Worm (Caenorhabditis elegans) whole organism, dauer: ENCODE data around the gene fezf-1.
"Not testable (repeated sequence)": the region's sequence is repeated elsewhere in the genome, so short reads cannot be mapped to it uniquely, and the experiment has no call there.

Source experiments
- unc-62 ChIP-seq: sonication (generic microtip); optimal IDR thresholded peaks from 2 replicates; lab custom pipeline; 2017; ENCODE audit warnings: missing biosample characterization, missing genetic modification reagents, missing genetic modification characterization

Gene fezf-1

DNA sequence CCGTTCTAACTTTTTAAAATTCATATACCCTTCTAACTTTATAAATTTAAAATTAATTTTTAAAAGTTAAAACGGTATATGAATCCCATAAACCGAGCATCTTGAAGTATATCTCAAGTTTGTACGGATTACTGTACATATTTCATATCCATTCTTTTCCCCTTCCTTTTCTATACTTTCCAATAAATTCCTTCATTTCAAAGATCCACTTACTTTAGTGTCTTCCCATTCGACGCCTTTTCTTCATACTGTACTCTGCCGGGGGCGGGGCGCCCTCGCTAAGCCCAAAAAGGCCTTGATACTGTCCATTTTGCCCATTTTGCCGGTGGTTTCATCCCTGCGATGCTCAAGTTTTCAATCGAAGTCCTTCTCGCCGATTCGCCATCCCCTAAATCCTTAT is at the start of gene fezf-1:
fezf-1 (plus strand) TSS at position 301 of the 400 bp plus-strand sequence.
- TF ChIP-seq unc-62 (GFP tag; lab: Kevin White, UChicago), result no peak

DNA sequence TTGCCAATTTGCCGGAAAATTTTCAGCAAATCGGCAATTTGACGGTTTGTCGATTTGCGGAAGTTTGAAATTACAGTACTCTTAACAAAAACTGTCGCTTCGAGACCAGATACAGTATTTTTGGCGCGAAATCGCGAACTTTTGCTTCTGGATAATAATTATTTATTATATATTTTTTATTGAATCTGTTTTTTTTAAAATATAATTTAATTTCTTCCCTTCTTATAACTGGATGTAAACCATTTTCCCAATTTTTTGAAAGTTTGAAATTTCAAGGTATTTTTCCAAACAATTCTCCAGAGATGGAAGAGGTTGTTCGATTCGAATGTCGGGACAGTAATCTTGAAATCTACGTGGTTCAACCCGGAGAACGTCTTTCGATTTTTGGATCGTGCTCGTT is 43.7 kb upstream of the fezf-1 start, which contains the start of gene nol-9:
nol-9 (plus strand) TSS at position 301 of the 400 bp plus-strand sequence.
- no peak for TF ChIP-seq unc-62 (GFP tag; lab: Kevin White, UChicago)

DNA sequence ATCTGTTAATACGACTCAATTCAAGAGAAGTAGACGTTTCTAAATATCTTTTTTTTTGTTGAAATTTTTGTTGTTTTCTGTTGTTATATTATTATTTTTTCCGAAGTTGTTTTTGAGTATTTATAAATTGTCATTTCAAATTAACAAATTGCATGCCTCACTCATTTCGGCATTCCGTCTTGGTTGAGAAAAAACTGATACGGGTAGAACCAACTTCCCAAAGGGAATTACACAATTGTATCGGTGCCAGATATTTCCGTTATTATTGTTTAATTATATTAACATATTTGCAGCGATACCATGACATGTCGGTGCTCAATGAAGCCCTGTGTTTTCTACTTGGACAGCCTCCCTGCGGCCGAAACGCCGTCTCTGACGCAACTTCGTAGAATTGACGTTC is 36.7 kb upstream of the fezf-1 start, which contains the start of gene K09B11.4:
K09B11.4 (plus strand) TSS at position 301 of the 400 bp plus-strand sequence.
- TF ChIP-seq unc-62 (GFP tag; lab: Kevin White, UChicago), result no peak

DNA sequence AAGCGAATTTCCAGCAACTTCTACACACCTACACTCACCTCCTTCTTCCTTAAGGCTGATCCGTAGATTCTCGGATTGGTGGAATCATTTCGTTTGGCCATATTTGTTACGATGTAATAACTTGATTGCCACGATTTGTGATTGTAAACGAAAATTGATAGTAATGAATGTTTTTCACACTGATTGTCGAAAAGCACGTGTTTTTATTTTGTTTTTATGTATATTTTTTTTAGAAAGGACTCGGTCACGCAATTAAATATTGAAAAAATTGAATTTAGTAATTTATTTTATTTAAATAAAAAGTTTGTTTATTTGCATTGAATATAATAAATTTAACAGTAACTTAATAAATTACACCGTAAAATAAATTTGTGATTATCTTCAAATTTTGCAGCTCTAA is 32.0 kb upstream of the fezf-1 start, which contains the start of gene K09B11.5:
K09B11.5 (minus strand) TSS at position 101 of the 400 bp plus-strand sequence.
- not testable (repeated sequence) for TF ChIP-seq unc-62 (GFP tag; lab: Kevin White, UChicago)

DNA sequence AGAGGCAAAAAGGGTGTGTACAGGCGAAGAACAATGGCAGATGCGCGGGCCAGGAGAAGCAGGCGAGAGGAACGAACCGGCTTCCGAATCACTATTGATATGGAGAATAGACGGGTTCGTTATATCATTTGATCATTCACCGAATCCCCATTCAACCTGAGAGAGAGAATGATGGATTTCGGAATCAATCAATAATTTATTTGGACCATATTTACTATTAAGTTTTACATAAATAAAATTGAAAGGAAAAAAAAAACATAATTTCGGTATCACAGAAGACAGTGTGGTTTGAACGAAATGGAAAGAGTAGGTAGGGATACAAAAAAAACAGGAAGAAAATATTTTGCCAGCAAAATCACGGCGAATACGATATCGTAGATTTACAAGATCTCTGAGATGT is 20.6 kb upstream of the fezf-1 start, which contains the start of gene mam-3:
mam-3 (minus strand) TSS at position 101 of the 400 bp plus-strand sequence.
- TF ChIP-seq unc-62 (GFP tag; lab: Kevin White, UChicago), result no peak

DNA sequence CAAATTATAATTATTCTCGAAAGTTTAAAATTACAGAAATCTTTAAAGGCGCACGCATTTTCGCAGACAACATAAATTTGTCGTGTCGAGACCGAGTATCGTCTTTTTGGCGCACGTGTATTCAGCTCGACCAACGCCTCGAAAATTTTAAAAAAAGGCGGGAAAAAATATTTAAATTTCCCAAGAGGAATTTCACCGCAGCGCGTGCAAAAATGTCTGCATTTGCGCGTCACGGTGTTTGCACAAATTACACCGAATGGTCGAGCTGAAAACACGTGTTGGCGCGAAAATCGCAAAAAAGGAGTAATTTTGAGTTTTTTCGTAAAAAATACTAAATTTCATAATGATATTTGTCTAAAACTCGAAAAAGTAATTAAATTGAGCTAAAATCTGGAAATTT is 15.2 kb upstream of the fezf-1 start:
- TF ChIP-seq unc-62 (GFP tag; lab: Kevin White, UChicago), result no peak

DNA sequence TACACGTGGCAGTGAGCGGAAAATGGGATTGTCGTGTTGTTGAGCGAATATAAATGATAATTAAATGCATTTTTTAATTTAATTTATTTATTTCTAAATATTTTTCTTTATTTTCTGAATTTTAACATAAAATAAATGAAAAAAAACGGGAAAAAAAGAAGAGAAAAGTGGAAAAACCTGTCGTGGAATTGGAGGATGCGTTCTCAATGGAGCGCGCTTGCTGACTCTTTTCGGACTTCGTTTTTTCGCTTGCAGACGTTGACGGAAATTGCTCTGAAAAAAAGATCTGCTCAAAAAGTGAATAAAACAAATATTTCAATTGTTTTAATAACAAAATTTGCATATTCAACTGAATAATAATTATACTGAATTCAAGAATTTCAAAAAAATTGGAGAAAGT is 12.4 kb upstream of the fezf-1 start:
- TF ChIP-seq unc-62 (GFP tag; lab: Kevin White, UChicago), result no peak

DNA sequence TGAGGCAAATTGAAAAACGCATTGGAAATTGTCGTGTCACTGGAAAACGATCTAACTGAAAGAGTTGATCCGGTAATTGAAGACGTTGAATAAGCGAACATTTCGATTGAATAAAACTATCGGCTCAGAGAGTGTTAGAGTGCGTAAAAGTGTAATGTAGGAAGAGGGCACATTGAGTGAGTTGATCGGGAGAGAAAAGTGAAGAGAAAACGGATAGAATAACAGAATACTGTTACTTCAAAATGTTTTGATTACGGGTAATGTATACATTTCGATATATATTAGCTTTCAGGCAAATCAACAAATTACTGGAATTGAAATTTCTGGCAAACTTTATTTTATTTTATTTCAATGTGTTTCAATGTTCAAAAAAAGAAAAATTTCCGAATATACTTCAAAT is 11.2 kb upstream of the fezf-1 start, which contains the start of gene uso-1:
uso-1 (minus strand) TSS at position 101 of the 400 bp plus-strand sequence.
- TF ChIP-seq unc-62 (GFP tag; lab: Kevin White, UChicago), result no peak

DNA sequence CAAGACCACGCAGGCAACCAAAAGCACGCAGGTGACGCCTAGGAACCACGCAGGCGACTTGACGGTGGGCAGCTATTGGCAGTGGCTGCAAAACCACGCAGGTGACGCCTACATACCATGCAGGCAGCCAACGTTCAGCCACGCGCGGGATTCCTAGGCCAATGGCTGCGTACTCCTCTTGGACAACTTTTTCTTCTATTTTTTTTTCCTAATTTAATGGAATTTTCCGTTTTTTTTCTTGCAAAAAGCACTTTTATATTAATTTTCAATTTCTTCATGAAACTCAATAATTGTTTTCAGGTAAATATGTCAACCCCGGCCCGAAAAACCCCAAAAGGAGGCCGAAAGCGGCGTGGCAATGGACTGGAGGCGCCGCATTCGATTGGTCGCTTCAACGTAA is 10.7 kb upstream of the fezf-1 start, which contains the start of gene Y38H8A.7:
Y38H8A.7 (plus strand) TSS at position 301 of the 400 bp plus-strand sequence.
- TF ChIP-seq unc-62 (GFP tag; lab: Kevin White, UChicago), result not testable (repeated sequence)

DNA sequence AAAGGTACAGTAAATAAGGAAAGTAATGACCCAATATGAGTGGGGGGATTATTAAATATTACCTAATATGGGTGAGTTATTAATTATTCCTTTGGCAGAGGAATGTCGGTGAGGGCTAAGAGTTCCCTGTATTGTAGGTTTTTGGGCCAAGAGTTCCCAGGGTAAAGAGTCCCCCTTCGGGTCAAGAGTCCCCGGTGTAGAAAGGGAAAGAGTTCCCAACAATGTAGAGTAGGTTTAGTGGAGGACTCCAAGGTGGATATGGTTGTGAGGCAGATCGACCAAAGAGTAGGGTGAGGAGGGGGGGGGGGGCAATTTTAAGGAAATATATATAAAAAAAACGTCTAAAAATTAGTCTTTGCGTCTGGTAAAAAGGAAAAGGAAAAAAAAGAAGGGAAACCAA is 9.0 kb upstream of the fezf-1 start:
- no peak for TF ChIP-seq unc-62 (GFP tag; lab: Kevin White, UChicago)

DNA sequence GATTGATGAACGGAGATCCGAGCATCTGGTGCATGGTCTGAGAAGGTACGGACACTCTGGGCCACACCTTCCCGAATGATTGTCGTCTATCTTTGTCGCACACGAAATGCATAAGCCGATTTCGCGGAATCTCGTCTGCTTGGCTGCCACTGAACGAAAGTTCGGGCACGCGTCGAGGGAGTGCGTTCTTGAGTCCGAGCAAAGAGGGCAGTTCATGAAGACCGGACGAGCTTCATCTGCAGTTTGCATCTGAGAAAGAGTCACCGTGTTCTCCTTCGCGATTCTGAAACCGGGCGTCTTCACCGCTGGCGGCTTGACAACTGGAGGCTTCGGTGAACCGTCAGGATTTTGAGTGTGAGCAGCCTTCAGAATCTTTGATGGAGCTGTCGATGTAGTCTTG is 7.7 kb upstream of the fezf-1 start:
- TF ChIP-seq unc-62 (GFP tag; lab: Kevin White, UChicago), result no peak

DNA sequence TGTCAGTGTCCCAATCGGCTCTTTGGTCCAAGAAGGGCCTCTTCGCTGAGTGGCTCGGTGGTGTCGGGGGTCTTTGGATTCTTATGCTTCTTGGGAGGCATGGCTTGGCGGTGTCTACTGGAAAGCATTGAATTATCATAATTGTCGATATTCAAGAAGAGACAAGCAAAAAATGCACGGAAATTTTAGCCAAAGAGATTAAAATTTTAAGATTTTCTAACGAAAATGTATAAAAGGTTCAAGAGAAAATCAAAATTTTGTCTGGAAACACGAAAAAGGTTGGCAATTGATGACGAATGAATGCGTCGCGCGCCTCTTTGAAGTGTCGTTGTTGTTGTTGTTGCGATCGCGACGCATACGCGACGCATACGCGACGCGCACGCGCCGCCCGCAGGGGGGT is 5.0 kb upstream of the fezf-1 start, which contains the start of gene Y38H8A.12:
Y38H8A.12 (minus strand) TSS at position 101 of the 400 bp plus-strand sequence.
- no peak for TF ChIP-seq unc-62 (GFP tag; lab: Kevin White, UChicago)

DNA sequence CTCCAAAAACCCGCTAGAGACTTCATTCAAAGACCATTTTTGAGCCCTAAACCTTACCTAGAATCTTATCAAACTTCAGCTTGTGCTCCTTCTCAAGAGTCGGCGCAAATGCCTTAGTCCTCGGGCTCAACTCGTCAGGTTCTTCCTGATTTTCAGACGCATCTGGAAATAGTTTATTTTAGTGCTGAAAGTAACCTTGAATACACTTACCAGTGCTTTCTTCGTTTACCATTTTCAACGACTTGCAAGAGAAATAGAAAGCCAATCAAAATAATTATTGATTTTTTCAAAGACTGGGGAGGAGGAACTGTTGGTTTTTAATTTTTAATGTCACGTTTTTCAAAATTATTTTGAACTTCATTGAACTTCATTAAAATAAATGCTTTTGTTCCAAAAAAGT is 6.1 kb downstream of the fezf-1 start, which contains the start of the genes ttbk-8.1 and Y38H8A.4:
ttbk-8.1 (plus strand) TSS at position 301 of the 400 bp plus-strand sequence.
Y38H8A.4 (minus strand) TSS at position 366 of the 400 bp plus-strand sequence.
- no peak for TF ChIP-seq unc-62 (GFP tag; lab: Kevin White, UChicago)

DNA sequence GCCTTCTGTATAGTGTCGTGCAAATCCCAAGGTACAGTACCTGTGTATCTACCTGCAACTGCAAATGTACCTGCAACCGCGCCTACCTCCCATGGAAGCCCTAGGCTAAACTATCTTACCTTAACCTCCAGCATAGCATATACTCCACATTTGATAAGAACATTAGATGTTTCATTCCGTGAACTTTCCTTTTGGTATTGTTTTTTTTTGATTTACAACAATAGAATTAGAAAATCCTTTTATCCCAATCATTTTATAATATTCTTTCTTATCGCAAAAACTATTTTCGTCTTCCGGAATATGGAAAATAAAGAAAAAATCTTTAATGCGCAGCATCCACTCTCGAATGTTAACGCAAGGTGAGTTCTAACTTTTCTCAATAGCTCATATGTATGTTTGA is 8.2 kb downstream of the fezf-1 start, which contains the start of gene Y38H8A.2:
Y38H8A.2 (plus strand) TSS at position 301 of the 400 bp plus-strand sequence.
- TF ChIP-seq unc-62 (GFP tag; lab: Kevin White, UChicago), result no peak

DNA sequence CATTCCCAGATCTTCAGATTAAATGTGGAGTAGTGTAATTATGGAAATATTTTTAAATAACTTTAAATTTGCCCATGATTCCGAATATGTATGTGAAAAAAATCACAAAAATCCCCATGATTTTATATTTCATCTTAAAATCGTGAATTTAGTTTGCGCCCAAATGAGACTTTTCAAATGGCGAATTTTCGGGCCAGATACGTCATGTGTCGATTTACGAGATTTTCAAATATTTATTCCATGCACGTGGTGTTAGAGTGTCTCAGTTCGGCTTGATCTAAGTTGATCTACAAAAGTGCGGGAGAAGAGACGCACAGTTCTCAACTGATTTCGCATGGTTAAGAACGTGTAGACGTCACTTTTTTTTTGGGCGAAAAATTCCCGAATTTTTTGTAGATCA is 16.6 kb downstream of the fezf-1 start, which contains the start of gene Y38H8A.1:
Y38H8A.1 (plus strand) TSS at position 301 of the 400 bp plus-strand sequence.
- TF ChIP-seq unc-62 (GFP tag; lab: Kevin White, UChicago), result no peak

DNA sequence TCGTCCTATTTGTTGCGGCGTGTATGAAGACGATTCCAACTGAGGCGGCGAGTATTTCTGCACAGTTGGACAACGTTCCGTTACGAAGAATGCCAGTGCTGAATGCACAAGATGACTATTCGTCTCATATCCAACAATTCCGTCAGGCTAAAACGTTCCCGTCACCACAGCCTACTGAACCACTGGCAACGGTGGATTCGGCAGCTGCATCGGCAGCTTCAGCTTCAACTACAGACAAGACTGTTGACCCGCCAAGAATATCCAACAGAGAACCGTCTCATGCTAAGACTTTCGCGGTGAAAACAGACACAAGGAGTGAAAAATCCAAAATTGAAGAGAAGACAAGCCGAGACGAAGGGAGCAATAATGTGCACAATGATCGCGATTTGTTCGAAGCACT is 17.7 kb downstream of the fezf-1 start:
- TF ChIP-seq unc-62 (GFP tag; lab: Kevin White, UChicago), result no peak

DNA sequence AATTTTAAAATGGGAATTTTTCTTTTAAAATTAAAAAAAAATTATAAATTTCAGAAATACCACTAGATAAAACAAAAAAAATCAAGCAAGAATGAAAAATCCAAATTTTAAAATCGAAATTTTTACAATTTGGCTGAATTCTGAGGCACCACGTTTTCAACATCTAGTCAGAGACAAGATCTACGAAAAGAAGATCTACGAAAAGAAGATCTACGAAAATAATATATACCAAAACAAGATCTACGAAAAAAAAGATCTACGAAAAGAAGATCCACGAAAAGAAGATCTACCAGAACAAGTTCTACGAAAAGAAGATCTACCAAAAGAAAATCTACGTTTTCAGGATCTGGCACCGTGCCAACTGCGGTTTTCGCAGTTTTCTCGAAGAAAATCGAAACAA is 21.1 kb downstream of the fezf-1 start:
- TF ChIP-seq unc-62 (GFP tag; lab: Kevin White, UChicago), result no peak
